Fruit fly (Drosophila melanogaster) whole organism, embryonic: ENCODE data around the gene CG32625.

Experiments
- Asciz ChIP-seq: fragments of 200-800 bp; sonication (Bioruptor generic); optimal IDR thresholded peaks from 2 replicates; lab custom pipeline; 2017; ENCODE audit warnings: missing biosample characterization, mild to moderate bottlenecking, missing genetic modification characterization, missing genetic modification reagents
- Awh ChIP-seq: fragments of 200-800 bp; sonication (Bioruptor generic); IDR thresholded peaks from 2 replicates; pipeline ENCODE4, ENCODE4 v1.3.6; 2022; ENCODE audit warnings: missing biosample characterization, missing genetic modification characterization
- CG10366 ChIP-seq: fragments of 200-800 bp; sonication (Bioruptor generic); IDR thresholded peaks from 2 replicates; pipeline ENCODE4 v1.3.6; 2022; ENCODE audit warnings: missing biosample characterization, missing genetic modification characterization
- CG10654 ChIP-seq: fragments of 200-800 bp; sonication (Bioruptor generic); optimal IDR thresholded peaks from 2 replicates; lab custom pipeline; 2016; ENCODE audit warnings: missing biosample characterization, missing genetic modification characterization
- CG12219 ChIP-seq: fragments of 200-800 bp; sonication (Bioruptor generic); optimal IDR thresholded peaks from 3 replicates; lab custom pipeline; 2018; ENCODE audit warnings: missing biosample characterization, mild to moderate bottlenecking, missing genetic modification characterization
- CG12299 ChIP-seq: fragments of 200-800 bp; sonication (Bioruptor generic); optimal IDR thresholded peaks from 2 replicates; lab custom pipeline; 2018; ENCODE audit warnings: missing biosample characterization, mild to moderate bottlenecking, missing genetic modification characterization
- CG12659 ChIP-seq: fragments of 200-800 bp; sonication (Bioruptor generic); optimal IDR thresholded peaks from 3 replicates; lab custom pipeline; 2017; ENCODE audit warnings: mild to moderate bottlenecking, missing biosample characterization, missing genetic modification reagents, missing genetic modification characterization
- CG13424 ChIP-seq: fragments of 200-800 bp; sonication (Bioruptor generic); optimal IDR thresholded peaks from 2 replicates; lab custom pipeline; 2019; ENCODE audit warnings: missing biosample characterization, mild to moderate bottlenecking, missing genetic modification characterization, moderate library complexity
- CG14667 ChIP-seq: fragments of 200-800 bp; sonication (Bioruptor generic); IDR thresholded peaks from 2 replicates; pipeline ENCODE4 v1.3.6; 2022; ENCODE audit warnings: missing biosample characterization, missing genetic modification characterization
- CG14965 ChIP-seq: fragments of 200-800 bp; sonication (Bioruptor generic); optimal IDR thresholded peaks from 2 replicates; lab custom pipeline; 2016; ENCODE audit warnings: missing biosample characterization, missing genetic modification characterization, borderline replicate concordance
- CG17186 ChIP-seq: fragments of 200-800 bp; sonication (Bioruptor generic); optimal IDR thresholded peaks from 3 replicates; lab custom pipeline; 2017; ENCODE audit warnings: missing biosample characterization, missing genetic modification reagents, missing genetic modification characterization
- CG18011 ChIP-seq: fragments of 200-800 bp; sonication (Bioruptor generic); optimal IDR thresholded peaks from 2 replicates; lab custom pipeline; 2017; ENCODE audit warnings: missing biosample characterization, missing genetic modification characterization, mild to moderate bottlenecking, moderate library complexity, missing genotype
- CG2116 ChIP-seq: fragments of 200-800 bp; sonication (Bioruptor generic); optimal IDR thresholded peaks from 3 replicates; lab custom pipeline; 2018; ENCODE audit warnings: missing biosample characterization, mild to moderate bottlenecking, missing genetic modification characterization
- CG31388 ChIP-seq: fragments of 200-800 bp; sonication (Bioruptor generic); optimal IDR thresholded peaks from 2 replicates; lab custom pipeline; 2016; ENCODE audit warnings: missing biosample characterization, missing genetic modification characterization
- CG33213 ChIP-seq: fragments of 200-800 bp; sonication (Bioruptor generic); optimal IDR thresholded peaks from 3 replicates; lab custom pipeline; 2016; ENCODE audit warnings: missing biosample characterization, missing genetic modification characterization
- CG4854 ChIP-seq: fragments of 200-800 bp; sonication (Bioruptor generic); optimal IDR thresholded peaks from 2 replicates; lab custom pipeline; 2016; ENCODE audit warnings: missing biosample characterization, missing genetic modification characterization, inconsistent platforms
- CG5953 ChIP-seq: fragments of 200-800 bp; sonication (Bioruptor generic); IDR thresholded peaks from 2 replicates; pipeline ENCODE4 v1.3.6; 2022; ENCODE audit warnings: missing biosample characterization, missing genetic modification characterization
- CG6765 ChIP-seq: fragments of 200-800 bp; sonication (Bioruptor generic); optimal IDR thresholded peaks from 3 replicates; lab custom pipeline; 2017; ENCODE audit warnings: missing biosample characterization, mild to moderate bottlenecking, missing genetic modification characterization
- CG7271 ChIP-seq: fragments of 200-800 bp; sonication (Bioruptor generic); optimal IDR thresholded peaks from 2 replicates; lab custom pipeline; 2018; ENCODE audit warnings: missing biosample characterization, mild to moderate bottlenecking, missing genetic modification characterization, moderate library complexity
- CG7357 ChIP-seq: fragments of 200-800 bp; sonication (Bioruptor generic); IDR thresholded peaks from 3 replicates; pipeline ENCODE4 v1.3.6; 2022; ENCODE audit warnings: missing biosample characterization, missing genetic modification characterization
- CG8388 ChIP-seq: fragments of 200-800 bp; sonication (Bioruptor generic); optimal IDR thresholded peaks from 2 replicates; lab custom pipeline; 2019; ENCODE audit warnings: missing biosample characterization, mild to moderate bottlenecking, missing genetic modification characterization, moderate library complexity
- CG9797 ChIP-seq: fragments of 200-800 bp; sonication (Bioruptor generic); optimal IDR thresholded peaks from 3 replicates; lab custom pipeline; 2018; ENCODE audit warnings: missing biosample characterization, mild to moderate bottlenecking, missing genetic modification characterization
- CkIIα-i1 ChIP-seq: fragments of 200-800 bp; sonication (Bioruptor generic); IDR thresholded peaks from 2 replicates; pipeline ENCODE4 v1.3.6; 2022; ENCODE audit warnings: missing biosample characterization, missing genetic modification characterization
- Dll ChIP-seq: fragments of 200-800 bp; sonication (Bioruptor generic); IDR thresholded peaks from 4 replicates; pipeline ENCODE4 v1.3.6; 2022; ENCODE audit warnings: missing biosample characterization, missing genetic modification characterization; ENCODE audit not compliant: partially characterized antibody
- Ets65A ChIP-seq: fragments of 200-800 bp; sonication (Bioruptor generic); peaks from one replicate; lab custom pipeline; 2016; ENCODE audit warnings: missing biosample characterization, missing genetic modification characterization
- Mrtf ChIP-seq: fragments of 200-800 bp; sonication (Bioruptor generic); IDR thresholded peaks from 3 replicates; pipeline ENCODE4 v1.3.6; 2022; ENCODE audit warnings: missing biosample characterization, missing genetic modification characterization
- Nf-YB ChIP-seq: fragments of 200-800 bp; sonication (Bioruptor generic); optimal IDR thresholded peaks from 3 replicates; lab custom pipeline; 2019; ENCODE audit warnings: missing biosample characterization, mild to moderate bottlenecking, missing genetic modification characterization, moderate library complexity
- NfI ChIP-seq: fragments of 200-800 bp; sonication (Bioruptor generic); optimal IDR thresholded peaks from 3 replicates; lab custom pipeline; 2018; ENCODE audit warnings: missing biosample characterization, mild to moderate bottlenecking, missing genetic modification characterization, moderate library complexity
- Opbp ChIP-seq: fragments of 200-800 bp; sonication (Bioruptor generic); IDR thresholded peaks from 3 replicates; pipeline ENCODE4 v1.3.6; 2022; ENCODE audit warnings: missing biosample characterization, missing genetic modification characterization; ENCODE audit not compliant: partially characterized antibody
- Scr ChIP-seq: fragments of 200-800 bp; sonication (Bioruptor generic); IDR thresholded peaks from 2 replicates; pipeline ENCODE4 v1.3.6; 2022; ENCODE audit warnings: missing biosample characterization, missing genetic modification characterization; ENCODE audit not compliant: partially characterized antibody
- Stat92E ChIP-seq, 3 experiments: fragments of >200 bp in 2 of 3; fragments of 200-800 bp in 1 of 3; sonication (Bioruptor generic) in 1 of 3; optimal IDR thresholded peaks; 2 replicates each; lab custom pipeline; 2017 to 2019; ENCODE audit warnings: missing biosample characterization in 3 of 3, missing genetic modification characterization in 3 of 3, mild to moderate bottlenecking in 1 of 3, moderate library complexity in 1 of 3
- ab ChIP-seq: fragments of 200-800 bp; sonication (Bioruptor generic); optimal IDR thresholded peaks from 2 replicates; lab custom pipeline; 2016; ENCODE audit warnings: missing biosample characterization, missing genetic modification characterization
- br ChIP-seq: fragments of >200 bp; optimal IDR thresholded peaks from 2 replicates; lab custom pipeline; 2017
- cas ChIP-seq: fragments of 200-800 bp; sonication (Bioruptor generic); IDR thresholded peaks from 2 replicates; pipeline ENCODE4 v1.3.6; 2022; ENCODE audit warnings: missing biosample characterization, missing genetic modification characterization
- chm ChIP-seq: fragments of 200-800 bp; sonication (Bioruptor generic); IDR thresholded peaks from 2 replicates; pipeline ENCODE4 v1.3.6; 2022; ENCODE audit warnings: missing biosample characterization, missing genetic modification characterization
- cwo ChIP-seq: fragments of 200-800 bp; sonication (Bioruptor generic); optimal IDR thresholded peaks from 3 replicates; lab custom pipeline; 2017; ENCODE audit warnings: missing biosample characterization, missing genetic modification characterization, mild to moderate bottlenecking, moderate library complexity, missing genetic modification reagents
- danr ChIP-seq: fragments of 200-800 bp; sonication (Bioruptor generic); IDR thresholded peaks from 2 replicates; pipeline ENCODE4 v1.3.6; 2022; ENCODE audit warnings: missing biosample characterization, missing genetic modification characterization
- dpn ChIP-seq, 2 experiments: fragments of 200-800 bp; sonication (Bioruptor generic); optimal IDR thresholded peaks; 3 replicates each; lab custom pipeline; 2016; ENCODE audit warnings: missing biosample characterization in 2 of 2, missing genetic modification characterization in 2 of 2
- h ChIP-seq: fragments of >200 bp; optimal IDR thresholded peaks from 2 replicates; lab custom pipeline; 2017
- hb ChIP-seq: fragments of 200-800 bp; sonication (Bioruptor generic); IDR thresholded peaks from 3 replicates; pipeline ENCODE4 v1.3.6; 2022; ENCODE audit warnings: missing biosample characterization, missing genetic modification characterization; ENCODE audit not compliant: partially characterized antibody
- hkb ChIP-seq, 2 experiments: fragments of 200-800 bp in 1 of 2; fragments of >200 bp in 1 of 2; sonication (Bioruptor generic) in 1 of 2; IDR thresholded peaks in 1 of 2; optimal IDR thresholded peaks in 1 of 2; 2 replicates each; pipeline versions ENCODE4 v1.3.6 to Lab custom; 2017 to 2022; ENCODE audit warnings: missing biosample characterization in 1 of 2, missing genetic modification characterization in 1 of 2
- lilli ChIP-seq: fragments of 200-800 bp; sonication (Bioruptor generic); optimal IDR thresholded peaks from 3 replicates; lab custom pipeline; 2016; ENCODE audit warnings: missing biosample characterization, missing genetic modification characterization
- maf-S ChIP-seq: fragments of 200-800 bp; sonication (Bioruptor generic); optimal IDR thresholded peaks from 2 replicates; lab custom pipeline; 2016; ENCODE audit warnings: missing biosample characterization, missing genetic modification characterization
- mam ChIP-seq: fragments of 200-800 bp; sonication (Bioruptor generic); optimal IDR thresholded peaks from 3 replicates; lab custom pipeline; 2016; ENCODE audit warnings: missing biosample characterization, missing genetic modification characterization
- nerfin-2 ChIP-seq: fragments of 200-800 bp; sonication (Bioruptor generic); IDR thresholded peaks from 2 replicates; pipeline ENCODE4 v1.3.6; 2022; ENCODE audit warnings: missing biosample characterization, missing genetic modification characterization; ENCODE audit not compliant: partially characterized antibody
- pan ChIP-seq, 4 experiments: fragments of >200 bp in 3 of 4; fragments of 200-800 bp in 1 of 4; sonication (Bioruptor generic) in 1 of 4; optimal IDR thresholded peaks in 3 of 4; IDR thresholded peaks in 1 of 4; 2 replicates each; pipeline versions ENCODE4 v1.3.6 to Lab custom; 2017 to 2022; ENCODE audit warnings: missing biosample characterization in 2 of 4, missing genetic modification characterization in 2 of 4, mixed read lengths in 1 of 4
- pita ChIP-seq: fragments of 200-800 bp; sonication (Bioruptor generic); optimal IDR thresholded peaks from 2 replicates; lab custom pipeline; 2017; ENCODE audit warnings: missing biosample characterization, mild to moderate bottlenecking, missing genetic modification characterization
- sqz ChIP-seq: fragments of 200-800 bp; sonication (Bioruptor generic); optimal IDR thresholded peaks from 3 replicates; lab custom pipeline; 2018; ENCODE audit warnings: missing biosample characterization, mild to moderate bottlenecking, missing genetic modification characterization
- vnd ChIP-seq: fragments of 200-800 bp; sonication (Bioruptor generic); IDR thresholded peaks from 3 replicates; pipeline ENCODE4 v1.3.6; 2022; ENCODE audit warnings: missing biosample characterization, missing genetic modification characterization; ENCODE audit not compliant: partially characterized antibody
- zen2 ChIP-seq: fragments of 200-800 bp; sonication (Bioruptor generic); IDR thresholded peaks from 3 replicates; pipeline ENCODE4 v1.3.6; 2022; ENCODE audit warnings: missing biosample characterization, missing genetic modification characterization; ENCODE audit not compliant: partially characterized antibody

Gene CG32625

DNA sequence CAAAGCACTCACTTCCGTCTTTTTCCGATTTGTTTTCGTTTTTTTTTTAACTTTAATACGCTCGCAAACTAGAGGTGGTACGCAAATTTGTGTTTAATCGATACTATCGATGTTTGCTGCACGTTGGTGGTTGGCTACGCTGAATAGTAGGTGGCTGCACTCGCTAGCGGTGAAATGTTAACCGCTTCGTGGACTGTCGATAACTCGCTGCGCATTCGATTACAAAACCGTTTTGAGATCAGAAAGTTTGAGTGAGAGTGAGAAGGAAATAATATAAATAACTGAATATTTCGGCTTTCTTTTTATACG, 20.5 kb downstream of the CG32625 start, which contains the start of gene g (continued):
- TF ChIP-seq vnd (GFP tag; lab: Robert Waterston, UW) (peak; percentile 77), CG12299 (tag; lab: Kevin White, UChicago) (no peak), CG2116 (GFP tag; lab: Kevin White, UChicago) (peak; percentile 65), zen2 (GFP tag; lab: Robert Waterston, UW) (peak; percentile 52; the same call in 1 of the 3 replicates), chm (GFP tag; lab: Robert Waterston, UW) (no peak), NfI (GFP tag; lab: Kevin White, UChicago) (no peak), CG6765 (GFP tag; lab: Kevin White, UChicago) (no peak), lilli (no peak), dpn (GFP tag; optimal IDR thresholded peaks at IDR 0.05; lab: Kevin White, UChicago) (peak in 1 of 2 experiments; percentile 28), cwo (GFP tag; lab: Kevin White, UChicago) (no peak), nerfin-2 (GFP tag; lab: Robert Waterston, UW) (peak; percentile 83), CG14965 (GFP tag; lab: Kevin White, UChicago) (no peak), Stat92E (GFP tag; optimal IDR thresholded peaks at IDR 0.05; lab: Kevin White, UChicago) (no peak), danr (no peak), Ets65A (GFP tag; lab: Kevin White, UChicago) (peak; percentile 43), CkIIα-i1 (GFP tag; lab: Robert Waterston, UW) (no peak), pita (peak; percentile 74), Awh (no peak), Scr (GFP tag; lab: Robert Waterston, UW) (peak; percentile 88), CG10654 (GFP tag; lab: Kevin White, UChicago) (no peak), CG12659 (peak; percentile 49), CG7271 (tag; lab: Kevin White, UChicago) (no peak), CG5953 (GFP tag; lab: Robert Waterston, UW) (no peak), CG7357 (GFP tag; lab: Robert Waterston, UW) (no peak), CG14667 (GFP tag; lab: Robert Waterston, UW) (no peak), h (no peak), CG4854 (GFP tag; lab: Kevin White, UChicago) (no peak), CG12219 (GFP tag; lab: Kevin White, UChicago) (no peak), mam (GFP tag; lab: Kevin White, UChicago) (no peak), CG33213 (GFP tag; lab: Kevin White, UChicago) (peak; percentile 22), maf-S (GFP tag; lab: Kevin White, UChicago) (no peak), br (lab: Kevin White, UChicago) (no peak), CG8388 (GFP tag; lab: Kevin White, UChicago) (no peak), pan (optimal IDR thresholded peaks at IDR 0.05; lab: Kevin White, UChicago) (no peak), pan (GFP tag; optimal IDR thresholded peaks at IDR 0.05 in 1 of 2, IDR thresholded peaks at IDR 0.05 in 1 of 2) (no peak), hkb (optimal IDR thresholded peaks at IDR 0.05; lab: Kevin White, UChicago) (no peak), hkb (GFP tag; IDR thresholded peaks at IDR 0.05; lab: Robert Waterston, UW) (0 out of 2 replicates have a peak, but pooled peaks have one; percentile 1), sqz (GFP tag; lab: Kevin White, UChicago) (peak; percentile 74), cas (GFP tag; lab: Robert Waterston, UW) (no peak), CG17186 (GFP tag; lab: Kevin White, UChicago) (peak; percentile 38), CG31388 (no peak), Nf-YB (no peak), Asciz (GFP tag; lab: Kevin White, UChicago) (no peak), CG18011 (GFP tag; lab: Kevin White, UChicago) (no peak), CG9797 (GFP tag; lab: Kevin White, UChicago) (peak; percentile 26), Opbp (GFP tag; lab: Robert Waterston, UW) (peak; percentile 92), hb (GFP tag; lab: Robert Waterston, UW) (peak; percentile 87), CG13424 (tag; lab: Kevin White, UChicago) (no peak), Dll (peak; percentile 82), Mrtf (GFP tag; lab: Robert Waterston, UW) (no peak), ab (GFP tag; lab: Kevin White, UChicago) (no peak), CG10366 (GFP tag; lab: Robert Waterston, UW) (no peak)
